Worm (Caenorhabditis elegans): ENCODE measurements around the gene F14H12.7.

F14H12.7 gene

DNA sequence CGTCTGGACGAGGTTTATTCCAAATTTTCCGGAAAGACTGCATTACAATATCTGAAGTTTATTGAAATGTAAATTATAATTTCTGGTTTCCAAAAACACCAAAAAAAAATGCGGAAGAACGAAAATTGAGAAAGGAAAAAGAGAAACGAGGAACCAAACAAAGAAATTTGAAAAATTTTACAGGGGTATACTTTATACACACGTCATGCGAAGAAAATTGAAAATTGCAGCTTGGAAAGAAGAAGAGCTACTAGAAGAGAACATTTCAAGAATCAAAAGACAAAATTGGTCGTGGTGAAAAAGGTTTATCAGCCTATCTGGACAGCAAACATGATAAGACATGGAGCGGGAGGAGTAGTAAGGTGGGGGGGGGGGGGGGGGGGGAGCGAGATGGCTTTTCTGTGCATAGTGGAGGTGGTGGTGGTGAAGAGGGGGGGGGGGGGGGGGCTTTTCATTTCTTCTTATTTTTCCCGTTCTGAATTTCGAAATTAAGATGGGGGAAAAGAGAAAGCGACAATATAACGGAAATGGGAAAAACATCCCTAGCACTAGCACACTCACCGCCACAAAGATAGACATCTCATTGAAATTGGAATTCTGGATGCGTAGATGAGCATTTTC is 21.0 kb upstream of the F14H12.7 start, which contains the start of gene lst-2:
Gene lst-2, minus strand, starts transcription at position 51 of the 621 bp plus-strand sequence.
- TF ChIP-seq hlh-1 (tag; optimal IDR thresholded peaks at IDR 0.05) (no peak), unc-39 (tag; optimal IDR thresholded peaks at IDR 0.05) (no peak), ham-2 (GFP tag; optimal IDR thresholded peaks at IDR 0.05) (no peak), snpc-4 (tag; optimal IDR thresholded peaks at IDR 0.05) (no peak), nhr-237 (tag; optimal IDR thresholded peaks at IDR 0.05) (no peak), elt-1 (tag; optimal IDR thresholded peaks at IDR 0.05; ENCODE audit: borderline replicate concordance, insufficient read depth) (no peak), bed-3 (GFP tag; optimal IDR thresholded peaks at IDR 0.05) (no peak), ztf-11 (tag; optimal IDR thresholded peaks at IDR 0.05) (no peak), unc-120 (tag; optimal IDR thresholded peaks at IDR 0.05; ENCODE audit: poor library complexity, severe bottlenecking) (no peak), ceh-39 (tag; optimal IDR thresholded peaks at IDR 0.05) (no peak), nhr-12 (tag; optimal IDR thresholded peaks at IDR 0.05) (no peak), mab-5 (tag; optimal IDR thresholded peaks at IDR 0.05) (no peak), ceh-43 (GFP tag; optimal IDR thresholded peaks at IDR 0.05) (no peak), nhr-76 (tag; optimal IDR thresholded peaks at IDR 0.05) (no peak), flh-1 (GFP tag; optimal IDR thresholded peaks at IDR 0.05) (no peak), elt-3 (tag; optimal IDR thresholded peaks at IDR 0.05) (no peak), mls-2 (tag; optimal IDR thresholded peaks at IDR 0.05) (no peak), pha-4 (tag; optimal IDR thresholded peaks at IDR 0.05) (no peak), unc-62 (GFP tag; optimal IDR thresholded peaks at IDR 0.05) (no peak)

DNA sequence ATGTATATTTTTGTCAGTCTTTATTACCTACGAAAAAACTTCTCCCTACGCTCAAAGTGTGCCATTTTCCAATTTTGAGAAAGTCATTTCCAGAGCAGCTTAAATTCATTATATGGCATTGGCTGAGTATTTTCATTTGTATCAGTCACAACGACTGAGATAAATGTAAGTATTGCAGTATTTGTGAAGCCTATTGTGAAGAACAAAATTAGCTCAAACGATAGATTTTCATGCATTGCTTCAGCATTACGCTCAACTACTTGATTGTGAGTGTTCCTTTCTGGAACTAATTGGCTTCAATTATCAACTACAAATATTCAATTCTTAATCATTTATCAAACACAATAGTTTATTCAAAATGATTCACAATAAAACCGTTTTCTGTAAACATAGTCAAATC is 15.3 kb upstream of the F14H12.7 start, which contains the start of gene R160.12:
Gene R160.12, minus strand, starts transcription at position 101 of the 400 bp plus-strand sequence.
- no peak for TF ChIP-seq ztf-11 (tag; optimal IDR thresholded peaks at IDR 0.05)
- no peak for TF ChIP-seq M03D4.4 (tag; optimal IDR thresholded peaks at IDR 0.05)
- TF ChIP-seq mls-2 (tag; optimal IDR thresholded peaks at IDR 0.05), result no peak
- TF ChIP-seq mep-1 (tag; optimal IDR thresholded peaks at IDR 0.05), result no peak
- no peak for TF ChIP-seq zip-8 (tag; optimal IDR thresholded peaks at IDR 0.05)
- no peak for TF ChIP-seq unc-39 (tag; optimal IDR thresholded peaks at IDR 0.05)
- TF ChIP-seq nhr-237 (tag; optimal IDR thresholded peaks at IDR 0.05), result no peak
- no peak for TF ChIP-seq elt-3 (tag; optimal IDR thresholded peaks at IDR 0.05)
- no peak for TF ChIP-seq nhr-76 (tag; optimal IDR thresholded peaks at IDR 0.05)
- no peak for TF ChIP-seq lin-32 (GFP tag; optimal IDR thresholded peaks at IDR 0.05)

DNA sequence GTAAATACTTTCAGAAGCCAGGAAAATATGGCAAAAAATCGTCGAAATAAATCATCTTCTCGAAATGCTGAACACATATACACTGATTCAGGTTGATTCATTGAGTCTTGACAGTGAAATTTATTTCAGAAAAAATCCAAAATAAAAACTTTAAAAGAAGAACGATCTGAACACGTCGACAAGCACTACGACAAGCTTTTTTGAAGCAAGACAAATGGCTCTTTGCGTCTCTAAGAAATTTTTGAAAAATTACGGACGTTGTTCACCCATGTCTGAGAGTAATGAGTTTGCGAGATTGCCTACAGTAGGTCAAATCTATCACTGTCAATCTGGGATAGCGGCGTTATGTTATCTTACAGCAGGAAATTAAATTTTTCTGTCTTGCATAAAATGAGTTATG is 14.4 kb upstream of the F14H12.7 start, which contains the start of gene R160.2:
Gene R160.2, minus strand, starts transcription at position 101 of the 400 bp plus-strand sequence.
- TF ChIP-seq blmp-1 (tag; optimal IDR thresholded peaks at IDR 0.05) (no peak), ceh-43 (GFP tag; optimal IDR thresholded peaks at IDR 0.05) (no peak), mep-1 (tag; optimal IDR thresholded peaks at IDR 0.05) (no peak), lin-13 (tag; optimal IDR thresholded peaks at IDR 0.05) (no peak), nhr-28 (tag; optimal IDR thresholded peaks at IDR 0.05) (no peak), snpc-4 (tag; optimal IDR thresholded peaks at IDR 0.05) (no peak), nhr-12 (tag; optimal IDR thresholded peaks at IDR 0.05) (no peak), M03D4.4 (tag; optimal IDR thresholded peaks at IDR 0.05) (no peak), nhr-76 (tag; optimal IDR thresholded peaks at IDR 0.05) (no peak), lsy-2 (tag; optimal IDR thresholded peaks at IDR 0.05) (no peak), nhr-2 (tag; optimal IDR thresholded peaks at IDR 0.05) (no peak), ceh-83 (GFP tag; optimal IDR thresholded peaks at IDR 0.05) (no peak), ztf-11 (tag; optimal IDR thresholded peaks at IDR 0.05) (no peak), ces-1 (GFP tag; optimal IDR thresholded peaks at IDR 0.05) (no peak), cnd-1 (tag; optimal IDR thresholded peaks at IDR 0.05) (no peak), flh-1 (GFP tag; optimal IDR thresholded peaks at IDR 0.05) (no peak), mls-2 (tag; optimal IDR thresholded peaks at IDR 0.05) (no peak), lin-32 (GFP tag; optimal IDR thresholded peaks at IDR 0.05) (no peak), sptf-1 (tag; optimal IDR thresholded peaks at IDR 0.05) (no peak), ham-2 (GFP tag; optimal IDR thresholded peaks at IDR 0.05) (no peak)

DNA sequence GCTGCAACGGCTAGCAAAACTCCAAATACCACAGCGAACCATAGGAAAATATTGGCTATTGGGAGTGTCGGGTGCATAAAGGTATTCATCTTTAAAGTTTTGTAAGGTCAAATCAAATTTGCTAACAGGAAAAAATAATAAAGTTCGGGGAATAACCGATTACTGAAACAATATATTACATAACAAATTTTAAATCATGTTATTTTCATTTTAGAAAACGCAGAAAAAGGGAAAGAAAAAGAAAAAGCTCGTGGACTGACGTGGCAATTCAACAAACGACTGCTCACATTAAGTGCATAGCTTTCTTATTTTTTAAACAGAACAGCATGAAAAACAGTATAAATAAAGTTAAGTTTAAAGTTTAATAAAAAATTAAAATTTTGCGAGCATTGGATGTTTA is 10.7 kb upstream of the F14H12.7 start, which contains the start of gene R160.6:
Gene R160.6, minus strand, starts transcription at position 101 of the 400 bp plus-strand sequence.
- TF ChIP-seq blmp-1 (tag; optimal IDR thresholded peaks at IDR 0.05) (no peak), pha-4 (tag; optimal IDR thresholded peaks at IDR 0.05) (no peak)

DNA sequence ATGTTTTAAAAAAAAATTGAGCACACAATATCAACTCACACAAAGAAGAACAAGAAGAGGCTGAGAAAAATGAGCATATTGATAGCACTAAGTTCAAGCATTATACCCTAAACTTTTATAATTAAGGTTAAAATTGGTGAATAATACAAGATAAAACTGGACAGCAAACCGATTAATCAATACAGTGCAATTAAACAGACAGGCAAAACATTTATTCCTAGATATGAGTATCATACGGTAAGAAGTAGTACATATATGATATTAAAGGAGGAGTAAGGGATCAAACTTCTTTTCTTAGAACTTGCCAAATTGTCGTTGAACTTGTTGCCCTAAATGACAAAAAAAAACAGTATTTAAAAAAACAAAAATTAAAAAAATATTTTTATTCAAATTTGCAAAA is 9.6 kb upstream of the F14H12.7 start, which contains the start of gene R160.14:
Gene R160.14, minus strand, starts transcription at position 101 of the 400 bp plus-strand sequence.
- TF ChIP-seq cnd-1 (tag; optimal IDR thresholded peaks at IDR 0.05) (no peak), M03D4.4 (tag; optimal IDR thresholded peaks at IDR 0.05) (no peak), nhr-28 (tag; optimal IDR thresholded peaks at IDR 0.05) (no peak), elt-3 (tag; optimal IDR thresholded peaks at IDR 0.05) (no peak), blmp-1 (tag; optimal IDR thresholded peaks at IDR 0.05) (no peak), elt-1 (tag; optimal IDR thresholded peaks at IDR 0.05; ENCODE audit: borderline replicate concordance, insufficient read depth) (no peak)
